Fruit fly (Drosophila melanogaster) whole organism, prepupa: ENCODE data around the gene CG3764.

Experiments
- Blimp-1 ChIP-seq: fragments of 200-800 bp; sonication (Bioruptor generic); optimal IDR thresholded peaks from 3 replicates; lab custom pipeline; 2017; ENCODE audit warnings: missing biosample characterization, missing genetic modification characterization, mild to moderate bottlenecking, moderate library complexity, missing genetic modification reagents
- CG11294 ChIP-seq: fragments of 200-800 bp; sonication (Bioruptor generic); IDR thresholded peaks from 2 replicates; pipeline ENCODE4 v1.3.6; 2022; ENCODE audit warnings: missing biosample characterization, missing genetic modification characterization
- CG11762 ChIP-seq: fragments of 200-800 bp; sonication (Bioruptor generic); optimal IDR thresholded peaks from 3 replicates; lab custom pipeline; 2016; ENCODE audit warnings: missing biosample characterization, missing genetic modification characterization; ENCODE audit not compliant: insufficient read depth
- CG15336 ChIP-seq: fragments of 200-800 bp; sonication (Bioruptor generic); IDR thresholded peaks from 2 replicates; pipeline ENCODE4 v1.3.6; 2022; ENCODE audit warnings: missing biosample characterization, missing genetic modification characterization
- CG1621 ChIP-seq: fragments of 200-800 bp; sonication (Bioruptor generic); optimal IDR thresholded peaks from 3 replicates; lab custom pipeline; 2018; ENCODE audit warnings: missing biosample characterization, mild to moderate bottlenecking, missing genetic modification characterization
- CG32006 ChIP-seq: fragments of 200-800 bp; sonication (Bioruptor generic); optimal IDR thresholded peaks from 3 replicates; lab custom pipeline; 2017; ENCODE audit warnings: missing biosample characterization, mild to moderate bottlenecking, missing genetic modification characterization
- CG3919 ChIP-seq: fragments of 200-800 bp; sonication (Bioruptor generic); optimal IDR thresholded peaks from 3 replicates; lab custom pipeline; 2016; ENCODE audit warnings: missing biosample characterization, missing genetic modification characterization
- CG6163 ChIP-seq: fragments of 200-800 bp; sonication (Bioruptor generic); IDR thresholded peaks from 3 replicates; pipeline ENCODE4 v1.3.6; 2022; ENCODE audit warnings: missing biosample characterization, missing genetic modification characterization
- CG6276 ChIP-seq: fragments of 200-800 bp; sonication (Bioruptor generic); optimal IDR thresholded peaks from 2 replicates; lab custom pipeline; 2017; ENCODE audit warnings: missing biosample characterization, mild to moderate bottlenecking, missing genetic modification characterization
- CG6792 ChIP-seq: fragments of 200-800 bp; sonication (Bioruptor generic); optimal IDR thresholded peaks from 3 replicates; lab custom pipeline; 2016; ENCODE audit warnings: missing biosample characterization, missing genetic modification characterization
- CG6808 ChIP-seq: fragments of 200-800 bp; sonication (Bioruptor generic); optimal IDR thresholded peaks from 3 replicates; lab custom pipeline; 2017; ENCODE audit warnings: missing biosample characterization, missing genetic modification characterization, mild to moderate bottlenecking, moderate library complexity, missing genetic modification reagents
- CG6854 ChIP-seq: fragments of 200-800 bp; sonication (Bioruptor generic); optimal IDR thresholded peaks from 2 replicates; lab custom pipeline; 2017; ENCODE audit warnings: missing biosample characterization, mild to moderate bottlenecking, missing genetic modification characterization
- CG8319 ChIP-seq: fragments of 200-800 bp; sonication (Bioruptor generic); optimal IDR thresholded peaks from 3 replicates; lab custom pipeline; 2016; ENCODE audit warnings: missing biosample characterization, missing genetic modification characterization
- CG8632 ChIP-seq: fragments of 200-800 bp; sonication (Bioruptor generic); optimal IDR thresholded peaks from 3 replicates; lab custom pipeline; 2016; ENCODE audit warnings: missing biosample characterization, missing genetic modification characterization
- CG9139 ChIP-seq: fragments of 200-800 bp; sonication (Bioruptor generic); optimal IDR thresholded peaks from 3 replicates; lab custom pipeline; 2017; ENCODE audit warnings: missing biosample characterization, mild to moderate bottlenecking, missing genetic modification characterization
- Eip78C ChIP-seq: fragments of 200-800 bp; sonication (Bioruptor generic); peaks from one replicate; lab custom pipeline; 2016; ENCODE audit warnings: missing biosample characterization, missing genetic modification characterization
- Ets96B ChIP-seq: fragments of 200-800 bp; optimal IDR thresholded peaks from 2 replicates; lab custom pipeline; 2019; ENCODE audit warnings: missing biosample characterization, mild to moderate bottlenecking, missing genetic modification characterization, moderate library complexity
- Gug ChIP-seq: fragments of 200-800 bp; sonication (Bioruptor generic); IDR thresholded peaks from 2 replicates; pipeline ENCODE4 v1.3.6; 2022; ENCODE audit warnings: missing biosample characterization, missing genetic modification characterization
- Hr39 ChIP-seq: fragments of 200-800 bp; sonication (Bioruptor generic); optimal IDR thresholded peaks from 2 replicates; lab custom pipeline; 2016; ENCODE audit warnings: missing biosample characterization, missing genetic modification characterization
- Hr4 ChIP-seq: fragments of 200-800 bp; sonication (Bioruptor generic); optimal IDR thresholded peaks from 3 replicates; lab custom pipeline; 2016; ENCODE audit warnings: missing biosample characterization, missing genetic modification characterization
- Met ChIP-seq: fragments of 200-800 bp; sonication (Bioruptor generic); optimal IDR thresholded peaks from 3 replicates; lab custom pipeline; 2016; ENCODE audit warnings: missing biosample characterization, missing genetic modification characterization
- Smox ChIP-seq: fragments of 200-800 bp; sonication (Bioruptor generic); optimal IDR thresholded peaks from 3 replicates; lab custom pipeline; 2016; ENCODE audit warnings: missing biosample characterization, missing genetic modification characterization
- Sox102F ChIP-seq: fragments of 200-800 bp; sonication (Bioruptor generic); optimal IDR thresholded peaks from 2 replicates; lab custom pipeline; 2016; ENCODE audit warnings: missing biosample characterization, mild to moderate bottlenecking, missing genetic modification characterization
- Sox15 ChIP-seq: fragments of 200-800 bp; sonication (Bioruptor generic); optimal IDR thresholded peaks from 3 replicates; lab custom pipeline; 2016; ENCODE audit warnings: missing biosample characterization, missing genetic modification characterization
- acj6 ChIP-seq: fragments of 200-800 bp; sonication (Bioruptor generic); optimal IDR thresholded peaks from 3 replicates; lab custom pipeline; 2016; ENCODE audit warnings: missing biosample characterization, missing genetic modification characterization
- cyc ChIP-seq: fragments of 200-800 bp; sonication (Bioruptor generic); optimal IDR thresholded peaks from 3 replicates; lab custom pipeline; 2016; ENCODE audit warnings: missing biosample characterization, missing genetic modification characterization
- fkh ChIP-seq: fragments of 200-800 bp; sonication (Bioruptor generic); optimal IDR thresholded peaks from 3 replicates; lab custom pipeline; 2017; ENCODE audit warnings: missing biosample characterization, mild to moderate bottlenecking, missing genetic modification characterization, moderate library complexity
- lz ChIP-seq: fragments of 200-800 bp; sonication (Bioruptor generic); optimal IDR thresholded peaks from 3 replicates; lab custom pipeline; 2016; ENCODE audit warnings: missing biosample characterization, missing genetic modification characterization
- salr ChIP-seq, 2 experiments: fragments of 200-800 bp; sonication (Bioruptor generic); optimal IDR thresholded peaks; 3 replicates each; lab custom pipeline; 2016 to 2018; ENCODE audit warnings: missing biosample characterization in 2 of 2, missing genetic modification characterization in 2 of 2, mild to moderate bottlenecking in 1 of 2
- topi ChIP-seq: fragments of 200-800 bp; sonication (Bioruptor generic); optimal IDR thresholded peaks from 3 replicates; lab custom pipeline; 2016; ENCODE audit warnings: missing biosample characterization, missing genetic modification characterization

Gene CG3764

DNA sequence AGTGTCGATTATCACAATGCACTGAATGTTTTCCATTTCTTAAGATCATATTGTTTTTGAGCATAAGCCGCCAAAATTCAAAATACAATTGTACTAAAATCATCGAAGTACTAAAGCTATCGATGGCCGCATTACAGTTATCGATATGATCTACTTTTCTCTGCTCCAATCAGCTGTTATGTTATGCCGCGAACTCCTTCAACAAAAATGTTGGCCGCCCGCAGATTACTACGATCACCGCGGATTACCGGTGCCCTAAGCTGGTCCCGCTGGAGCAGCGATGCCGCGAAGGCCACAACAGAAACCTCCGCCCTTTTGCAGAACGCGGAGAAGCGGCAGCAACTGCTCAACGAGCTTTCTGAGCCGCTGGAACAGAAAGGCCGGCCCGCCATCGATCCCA lies 23.1 kb upstream of the CG3764 start, which contains the start of gene beg:
beg (plus strand) TSS at position 177 of the 400 bp plus-strand sequence.
- no peak for TF ChIP-seq CG6276
- no peak for TF ChIP-seq Smox (GFP tag; lab: Kevin White, UChicago)
- no peak for TF ChIP-seq CG6792 (GFP tag; lab: Kevin White, UChicago)

DNA sequence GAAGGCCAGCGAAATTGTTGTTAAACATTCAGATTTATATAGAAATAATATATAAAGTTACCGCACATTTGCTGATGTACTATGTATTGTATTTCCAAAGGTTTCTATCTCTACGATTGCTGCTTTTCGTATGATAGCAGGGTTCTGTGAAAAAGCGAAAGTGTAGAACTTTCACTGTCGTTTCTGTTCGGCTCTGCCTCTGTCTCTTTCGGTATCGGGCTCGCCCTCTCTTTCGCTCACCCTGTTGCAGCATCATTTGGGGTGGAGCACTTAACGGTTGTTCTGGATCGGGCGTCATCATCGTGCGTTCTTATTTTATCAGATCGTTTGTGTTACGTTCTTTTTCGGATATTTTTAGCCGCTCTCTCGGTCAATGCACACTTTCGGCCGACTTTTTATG lies 20.9 kb upstream of the CG3764 start:
- no peak for TF ChIP-seq CG8319 (GFP tag; lab: Kevin White, UChicago)
- TF ChIP-seq Blimp-1 (GFP tag; lab: Kevin White, UChicago): peak; percentile 95

DNA sequence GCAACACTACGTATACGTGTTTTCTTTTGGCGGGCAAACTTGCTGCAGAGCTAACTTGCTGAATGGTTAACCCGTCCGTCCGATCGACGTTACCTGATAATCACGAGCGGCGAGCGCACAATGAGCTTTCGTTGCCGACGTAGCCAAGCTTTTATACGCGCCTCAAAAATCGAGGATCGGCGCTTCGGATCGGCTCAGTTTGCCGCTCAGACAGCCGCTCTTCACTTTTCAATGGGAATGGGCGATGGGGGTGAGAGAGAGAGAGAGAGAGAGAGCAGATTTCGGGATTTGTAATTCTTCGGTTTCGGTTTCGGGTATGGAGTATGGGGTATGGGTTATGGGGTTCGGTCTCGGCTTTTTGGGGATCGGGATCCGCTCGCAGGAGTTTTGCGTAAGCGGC lies 19.6 kb upstream of the CG3764 start, which contains the start of gene Ilp8:
Ilp8 (minus strand) TSS at position 110 of the 400 bp plus-strand sequence.
- TF ChIP-seq CG6276 (no peak), CG6854 (GFP tag; lab: Kevin White, UChicago) (peak; percentile 49), CG8632 (GFP tag; lab: Kevin White, UChicago) (no peak), CG6808 (GFP tag; lab: Kevin White, UChicago) (no peak), CG9139 (GFP tag; lab: Kevin White, UChicago) (no peak), Blimp-1 (GFP tag; lab: Kevin White, UChicago) (peak; percentile 13)

DNA sequence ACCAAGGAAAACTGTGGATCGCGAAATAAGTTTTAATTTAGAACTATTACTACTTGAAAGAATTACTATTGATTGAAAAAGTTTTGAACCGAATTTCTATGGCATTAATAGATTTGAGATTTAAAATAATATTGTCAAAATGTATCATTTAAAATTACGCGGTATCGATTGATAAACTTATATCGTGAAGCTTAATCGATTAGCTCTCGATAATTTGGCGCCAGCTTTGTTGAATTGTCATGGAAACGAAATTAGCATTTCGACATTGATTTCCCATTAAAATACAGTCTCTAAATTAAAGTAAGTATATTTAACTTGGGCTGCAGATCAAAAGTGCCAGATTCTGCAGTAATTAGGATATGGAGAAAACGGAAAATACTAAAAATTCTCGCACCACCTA lies 14.9 kb upstream of the CG3764 start, which contains the start of gene CG7730:
CG7730 (plus strand) TSS at position 206 of the 400 bp plus-strand sequence.
- TF ChIP-seq CG8632 (GFP tag; lab: Kevin White, UChicago): no peak
- TF ChIP-seq Met (GFP tag; lab: Kevin White, UChicago): no peak
- no peak for TF ChIP-seq CG6854 (GFP tag; lab: Kevin White, UChicago)
- no peak for TF ChIP-seq CG6163
- no peak for TF ChIP-seq CG9139 (GFP tag; lab: Kevin White, UChicago)
- TF ChIP-seq CG11762 (GFP tag; lab: Kevin White, UChicago): no peak
- no peak for TF ChIP-seq Blimp-1 (GFP tag; lab: Kevin White, UChicago)
- no peak for TF ChIP-seq CG6276
- TF ChIP-seq acj6: no peak
- TF ChIP-seq Hr39 (GFP tag; lab: Kevin White, UChicago): no peak
- no peak for TF ChIP-seq topi (GFP tag; lab: Kevin White, UChicago)
- no peak for TF ChIP-seq Ets96B (tag; lab: Kevin White, UChicago)
- TF ChIP-seq Hr4 (GFP tag; lab: Kevin White, UChicago): no peak
- TF ChIP-seq salr (GFP tag; optimal IDR thresholded peaks at IDR 0.05; lab: Kevin White, UChicago): no peak

DNA sequence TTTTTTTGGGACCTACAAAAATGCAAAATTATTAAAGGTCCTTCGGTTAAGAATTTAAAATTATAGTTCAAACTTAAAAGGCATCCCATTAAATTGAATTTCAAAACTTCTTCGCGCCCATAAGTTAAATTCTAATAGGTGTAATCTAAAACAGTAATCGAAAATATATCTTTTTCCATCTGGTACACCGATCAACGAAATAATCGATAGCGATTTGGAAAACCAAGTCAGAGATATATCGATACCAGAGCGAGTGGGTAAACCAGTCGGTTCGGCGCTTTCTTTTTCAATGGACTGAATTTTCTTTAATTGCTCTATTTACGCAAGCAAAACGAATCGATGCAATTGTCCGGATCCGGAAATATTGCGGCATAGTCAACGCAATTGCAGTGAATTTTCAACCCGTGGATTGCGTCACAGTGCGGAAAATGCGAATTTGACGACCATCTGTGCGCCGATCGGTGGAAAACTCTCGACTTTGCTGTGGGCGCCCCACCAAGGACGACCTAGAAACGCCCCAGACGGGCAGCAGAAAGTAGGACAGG lies 11.8 kb upstream of the CG3764 start, which contains the start of gene Fit2:
Fit2 (plus strand) TSS at position 234 of the 545 bp plus-strand sequence.
- no peak for TF ChIP-seq CG6792 (GFP tag; lab: Kevin White, UChicago)
- TF ChIP-seq CG1621 (tag; lab: Kevin White, UChicago): no peak
- TF ChIP-seq fkh (GFP tag; lab: Kevin White, UChicago): no peak
- TF ChIP-seq CG3919: no peak
- TF ChIP-seq CG11294 (GFP tag; lab: Robert Waterston, UW): no peak
- no peak for TF ChIP-seq topi (GFP tag; lab: Kevin White, UChicago)
- no peak for TF ChIP-seq CG11762 (GFP tag; lab: Kevin White, UChicago)
- TF ChIP-seq lz (GFP tag; lab: Kevin White, UChicago): no peak
- TF ChIP-seq Gug (GFP tag; lab: Robert Waterston, UW): no peak
- TF ChIP-seq CG32006 (GFP tag; lab: Kevin White, UChicago): no peak
- no peak for TF ChIP-seq acj6
- TF ChIP-seq CG6163: no peak
- TF ChIP-seq cyc: no peak
- no peak for TF ChIP-seq CG9139 (GFP tag; lab: Kevin White, UChicago)
- TF ChIP-seq Hr39 (GFP tag; lab: Kevin White, UChicago): no peak
- TF ChIP-seq Eip78C (GFP tag; lab: Kevin White, UChicago): no peak

DNA sequence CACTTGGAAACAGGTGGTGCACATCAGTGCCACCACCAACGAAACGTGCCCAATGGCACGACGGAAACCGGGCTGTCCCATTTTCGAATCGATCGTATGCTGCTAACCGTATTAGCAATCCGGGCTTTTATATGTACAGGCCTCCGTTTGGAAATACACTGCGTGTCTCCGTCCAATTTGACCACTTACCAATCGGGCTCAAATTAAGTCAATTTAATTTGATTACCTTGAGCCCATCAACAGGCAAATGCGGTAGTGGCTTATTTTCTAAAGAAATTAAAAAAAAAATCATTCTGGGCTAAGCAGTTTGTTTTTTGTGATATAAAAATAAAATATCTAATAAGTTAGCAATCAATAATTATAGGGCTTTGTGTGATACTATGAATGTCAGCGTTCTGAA lies 11.3 kb upstream of the CG3764 start, which contains the start of gene a10:
a10 (minus strand) TSS at position 101 of the 400 bp plus-strand sequence.
- TF ChIP-seq CG8632 (GFP tag; lab: Kevin White, UChicago) (no peak), Gug (GFP tag; lab: Robert Waterston, UW) (no peak), Sox102F (GFP tag; lab: Kevin White, UChicago) (no peak), Sox15 (GFP tag; lab: Kevin White, UChicago) (no peak), CG8319 (GFP tag; lab: Kevin White, UChicago) (no peak), salr (GFP tag; optimal IDR thresholded peaks at IDR 0.05; lab: Kevin White, UChicago) (no peak), topi (GFP tag; lab: Kevin White, UChicago) (no peak), CG6276 (no peak), CG15336 (no peak), CG3919 (no peak), fkh (GFP tag; lab: Kevin White, UChicago) (no peak), CG6808 (GFP tag; lab: Kevin White, UChicago) (no peak), Smox (GFP tag; lab: Kevin White, UChicago) (no peak)
